Worm (Caenorhabditis elegans) whole organism, L4 larva: ENCODE measurements around the gene unc-68.

Experiments used
- D1046.2 ChIP-seq: fragments of 200-800 bp; sonication (Bioruptor generic); IDR thresholded peaks from 2 replicates; pipeline ENCODE4 v1.3.6; 2022; ENCODE audit warnings: missing genetic modification characterization, missing compliant biosample characterization
- F44E2.7 ChIP-seq: fragments of 200-800 bp; sonication (Bioruptor generic); IDR thresholded peaks from 2 replicates; pipeline ENCODE4 v2.1.2; 2022; ENCODE audit warnings: missing genetic modification characterization, missing compliant biosample characterization
- R02D3.7 ChIP-seq: fragments of 150-350 bp; sonication (generic microtip); optimal IDR thresholded peaks from 3 replicates; lab custom pipeline; 2014; ENCODE audit warnings: missing biosample characterization, missing genetic modification characterization
- T20F7.1 ChIP-seq: fragments of 200-800 bp; sonication (Bioruptor generic); optimal IDR thresholded peaks from 2 replicates; lab custom pipeline; 2018; ENCODE audit warnings: mild to moderate bottlenecking, missing genetic modification characterization, missing compliant biosample characterization
- Y105C5A.15 ChIP-seq: fragments of 200-800 bp; sonication (Bioruptor generic); IDR thresholded peaks from 2 replicates; pipeline ENCODE4 v1.3.6; 2022; ENCODE audit warnings: missing genetic modification characterization, missing compliant biosample characterization
- ZK337.2 ChIP-seq: fragments of 200-800 bp; sonication (Bioruptor generic); IDR thresholded peaks from 2 replicates; pipeline ENCODE4 v1.3.6; 2022; ENCODE audit warnings: missing genetic modification reagents, missing genetic modification characterization, missing compliant biosample characterization
- aha-1 ChIP-seq: fragments of 150-350 bp; peaks from one replicate; lab custom pipeline; 2014; ENCODE audit warnings: missing biosample characterization, missing genetic modification characterization
- aly-2 ChIP-seq: sonication (generic microtip); optimal IDR thresholded peaks from 2 replicates; lab custom pipeline; 2018; ENCODE audit warnings: missing biosample characterization, missing genetic modification characterization
- ama-1 ChIP-seq: fragments of 150-350 bp; optimal IDR thresholded peaks from 2 replicates; lab custom pipeline; 2014; ENCODE audit warnings: inconsistent platforms, mixed read lengths
- ceh-28 ChIP-seq: fragments of 150-350 bp; optimal IDR thresholded peaks from 2 replicates; lab custom pipeline; 2014; ENCODE audit warnings: missing biosample characterization, missing genetic modification reagents, missing genetic modification characterization
- ceh-32 ChIP-seq: sonication (generic microtip); optimal IDR thresholded peaks from 2 replicates; lab custom pipeline; 2016; ENCODE audit warnings: mild to moderate bottlenecking, missing genetic modification characterization, missing compliant biosample characterization; ENCODE audit not compliant: poor library complexity
- ceh-62 ChIP-seq: sonication (generic microtip); optimal IDR thresholded peaks from 2 replicates; lab custom pipeline; 2017; ENCODE audit warnings: missing biosample characterization, missing genetic modification characterization
- ceh-82 ChIP-seq: sonication (generic microtip); optimal IDR thresholded peaks from 2 replicates; lab custom pipeline; 2017; ENCODE audit warnings: missing biosample characterization, missing genetic modification characterization
- cey-2 ChIP-seq: sonication (generic microtip); optimal IDR thresholded peaks from 3 replicates; lab custom pipeline; 2017; ENCODE audit warnings: missing genetic modification characterization, mild to moderate bottlenecking, missing compliant biosample characterization, antibody characterized with exemption, borderline replicate concordance; ENCODE audit not compliant: insufficient read depth
- ctbp-1 ChIP-seq: fragments of 200-800 bp; sonication (Bioruptor generic); IDR thresholded peaks from 2 replicates; pipeline ENCODE4 v1.3.6; 2022; ENCODE audit warnings: missing genetic modification reagents, missing genetic modification characterization, missing compliant biosample characterization
- daf-12 ChIP-seq: fragments of 150-350 bp; optimal IDR thresholded peaks from 2 replicates; lab custom pipeline; 2014; ENCODE audit warnings: missing biosample characterization, missing genetic modification reagents, missing genetic modification characterization
- dmd-6 ChIP-seq: fragments of 200-800 bp; sonication (Bioruptor generic); IDR thresholded peaks from 2 replicates; pipeline ENCODE4 v1.3.6; 2022; ENCODE audit warnings: missing genetic modification reagents, missing genetic modification characterization, missing compliant biosample characterization
- dmd-9 ChIP-seq: fragments of 200-800 bp; sonication (Bioruptor generic); IDR thresholded peaks from 2 replicates; pipeline ENCODE4 v1.3.6; 2022; ENCODE audit warnings: missing genetic modification reagents, missing genetic modification characterization, missing compliant biosample characterization
- dpl-1 ChIP-seq: fragments of 150-350 bp; optimal IDR thresholded peaks from 2 replicates; lab custom pipeline; 2014; ENCODE audit warnings: missing biosample characterization, missing genetic modification reagents, missing genetic modification characterization
- duxl-1 ChIP-seq: sonication (generic microtip); optimal IDR thresholded peaks from 2 replicates; lab custom pipeline; 2016; ENCODE audit warnings: mild to moderate bottlenecking, missing genetic modification characterization, moderate library complexity, missing compliant biosample characterization; ENCODE audit not compliant: poor library complexity
- egl-27 ChIP-seq: sonication (generic microtip); optimal IDR thresholded peaks from 3 replicates; lab custom pipeline; 2017; ENCODE audit warnings: missing biosample characterization, missing genetic modification reagents, missing genetic modification characterization
- fkh-10 ChIP-seq: fragments of 150-350 bp; optimal IDR thresholded peaks from 2 replicates; lab custom pipeline; 2014; ENCODE audit warnings: missing biosample characterization, missing genetic modification reagents, missing genetic modification characterization
- fos-1 ChIP-seq: fragments of 150-350 bp; optimal IDR thresholded peaks from 2 replicates; lab custom pipeline; 2014; ENCODE audit warnings: missing biosample characterization, missing genetic modification characterization
- gei-8 ChIP-seq: fragments of 200-800 bp; sonication (Bioruptor generic); optimal IDR thresholded peaks from 2 replicates; lab custom pipeline; 2018; ENCODE audit warnings: mild to moderate bottlenecking, missing genetic modification characterization, missing compliant biosample characterization
- hmg-1.1 ChIP-seq: fragments of 200-800 bp; sonication (Bioruptor generic); IDR thresholded peaks from 2 replicates; pipeline ENCODE4 v1.3.6; 2022; ENCODE audit warnings: missing genetic modification reagents, missing genetic modification characterization, missing compliant biosample characterization
- jun-1 ChIP-seq: fragments of 150-350 bp; optimal IDR thresholded peaks from 2 replicates; lab custom pipeline; 2014; ENCODE audit warnings: missing biosample characterization, missing genetic modification reagents, missing genetic modification characterization
- lin-13 ChIP-seq: fragments of 150-350 bp; optimal IDR thresholded peaks from 2 replicates; lab custom pipeline; 2014; ENCODE audit warnings: missing biosample characterization, missing genetic modification reagents, missing genetic modification characterization
- lin-39 ChIP-seq: fragments of 150-350 bp; optimal IDR thresholded peaks from 2 replicates; lab custom pipeline; 2014; ENCODE audit warnings: missing biosample characterization, missing genetic modification reagents, missing genetic modification characterization
- lir-3 ChIP-seq: sonication (generic microtip); optimal IDR thresholded peaks from 2 replicates; lab custom pipeline; 2016; ENCODE audit warnings: mild to moderate bottlenecking, missing genetic modification characterization, missing compliant biosample characterization
- madf-5 ChIP-seq, 2 experiments: fragments of 200-800 bp; sonication (Bioruptor generic); IDR thresholded peaks; 2 replicates each; pipeline ENCODE4 v1.3.6; 2022; ENCODE audit warnings: missing compliant biosample characterization in 2 of 2, missing genetic modification characterization in 2 of 2
- madf-9 ChIP-seq: fragments of 200-800 bp; sonication (Bioruptor generic); conservative IDR thresholded peaks from 2 replicates; pipeline ENCODE4 v1.3.6; 2022; ENCODE audit warnings: missing genetic modification reagents, missing genetic modification characterization, missing compliant biosample characterization
- mep-1 ChIP-seq: fragments of 150-350 bp; sonication (generic microtip); optimal IDR thresholded peaks from 3 replicates; lab custom pipeline; 2014; ENCODE audit warnings: missing biosample characterization, missing genetic modification characterization
- mxl-3 ChIP-seq: fragments of 200-800 bp; sonication (Bioruptor generic); optimal IDR thresholded peaks from 2 replicates; lab custom pipeline; 2018; ENCODE audit warnings: mild to moderate bottlenecking, missing genetic modification characterization, missing compliant biosample characterization
- nhr-111 ChIP-seq: fragments of 200-800 bp; sonication (Bioruptor generic); optimal IDR thresholded peaks from 2 replicates; lab custom pipeline; 2018; ENCODE audit warnings: mild to moderate bottlenecking, missing genetic modification characterization, missing compliant biosample characterization
- nhr-41 ChIP-seq: fragments of 200-800 bp; sonication (Bioruptor generic); IDR thresholded peaks from 2 replicates; pipeline ENCODE4 v1.3.6; 2022; ENCODE audit warnings: missing genetic modification reagents, missing genetic modification characterization, missing compliant biosample characterization
- nhr-76 ChIP-seq: fragments of 150-350 bp; optimal IDR thresholded peaks from 2 replicates; lab custom pipeline; 2014; ENCODE audit warnings: missing biosample characterization, missing genetic modification characterization
- pha-4 ChIP-seq, 2 experiments: fragments of 150-350 bp in 1 of 2; fragments of 200-800 bp in 1 of 2; sonication (Bioruptor generic) in 1 of 2; IDR thresholded peaks in 1 of 2; optimal IDR thresholded peaks in 1 of 2; 2 replicates each; pipeline versions ENCODE4 v1.3.6 to Lab custom; 2014 to 2022; ENCODE audit warnings: missing genetic modification characterization in 2 of 2, missing genetic modification reagents in 2 of 2, missing biosample characterization in 1 of 2, missing compliant biosample characterization in 1 of 2
- php-3 ChIP-seq: fragments of 200-800 bp; sonication (Bioruptor generic); IDR thresholded peaks from 2 replicates; pipeline ENCODE4 v1.3.6; 2022; ENCODE audit warnings: missing genetic modification reagents, missing genetic modification characterization, missing compliant biosample characterization
- saeg-2 ChIP-seq: fragments of 200-800 bp; sonication (Bioruptor generic); IDR thresholded peaks from 2 replicates; pipeline ENCODE4 v1.3.6; 2022; ENCODE audit warnings: missing genetic modification reagents, missing genetic modification characterization, missing compliant biosample characterization
- skn-1 ChIP-seq: fragments of 150-350 bp; optimal IDR thresholded peaks from 2 replicates; lab custom pipeline; 2014; ENCODE audit warnings: missing biosample characterization, missing genetic modification characterization
- spr-3 ChIP-seq: fragments of 200-800 bp; sonication (Bioruptor generic); optimal IDR thresholded peaks from 2 replicates; lab custom pipeline; 2018; ENCODE audit warnings: mild to moderate bottlenecking, missing genetic modification characterization, missing compliant biosample characterization
- tag-97 ChIP-seq: fragments of 200-800 bp; sonication (Bioruptor generic); IDR thresholded peaks from 2 replicates; pipeline ENCODE4 v1.3.6; 2022; ENCODE audit warnings: missing genetic modification characterization, missing compliant biosample characterization
- tra-1 ChIP-seq: fragments of 200-800 bp; sonication (Bioruptor generic); IDR thresholded peaks from 2 replicates; pipeline ENCODE4 v1.3.6; 2022; ENCODE audit warnings: missing genetic modification reagents, missing genetic modification characterization, missing compliant biosample characterization
- unc-130 ChIP-seq: sonication (generic microtip); optimal IDR thresholded peaks from 2 replicates; lab custom pipeline; 2016; ENCODE audit warnings: missing genetic modification reagents, missing genetic modification characterization, missing compliant biosample characterization
- unc-62 ChIP-seq, 3 experiments: fragments of 150-350 bp in 1 of 3; sonication (generic microtip); optimal IDR thresholded peaks in 2 of 3; peaks in 1 of 3; 1 replicate in 1 of 3; 2 replicates in 2 of 3; lab custom pipeline; 2014 to 2017; ENCODE audit warnings: missing biosample characterization in 3 of 3, missing genetic modification characterization in 3 of 3, missing genetic modification reagents in 3 of 3, missing genotype in 1 of 3
- zag-1 ChIP-seq: fragments of 150-350 bp; optimal IDR thresholded peaks from 2 replicates; lab custom pipeline; 2014; ENCODE audit warnings: missing biosample characterization, missing genetic modification characterization
- zfp-2 ChIP-seq: sonication (generic microtip); optimal IDR thresholded peaks from 2 replicates; lab custom pipeline; 2016; ENCODE audit warnings: mild to moderate bottlenecking, missing genetic modification characterization, missing compliant biosample characterization
- zip-2 ChIP-seq: fragments of 150-350 bp; optimal IDR thresholded peaks from 2 replicates; lab custom pipeline; 2014; ENCODE audit warnings: missing biosample characterization, missing genetic modification characterization
- ztf-7 ChIP-seq: fragments of 150-350 bp; optimal IDR thresholded peaks from 2 replicates; lab custom pipeline; 2014; ENCODE audit warnings: missing biosample characterization, missing genetic modification characterization

unc-68 gene

DNA sequence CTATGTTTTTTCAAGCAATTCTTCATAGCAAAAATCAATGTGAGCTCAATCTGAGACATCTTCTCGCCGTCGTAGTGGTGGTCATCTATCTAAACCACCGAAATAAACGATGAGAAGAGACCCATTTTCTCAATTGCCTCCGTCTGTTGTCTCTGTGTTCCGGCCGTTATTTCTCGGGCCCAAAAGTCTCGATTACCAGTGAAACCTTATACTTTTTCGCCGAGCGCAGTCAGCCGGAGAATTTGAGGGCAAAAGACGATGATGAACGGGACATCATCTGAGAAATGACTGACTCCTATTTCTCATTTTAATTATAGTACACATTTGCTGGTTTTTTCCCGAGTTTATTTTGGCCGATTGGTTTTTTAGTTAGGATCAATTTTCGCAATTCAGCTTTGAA, 53.0 kb downstream of the unc-68 start:
- TF ChIP-seq madf-5 (GFP tag; IDR thresholded peaks at IDR 0.05; lab: Robert Waterston, UW) (no peak), ceh-32 (tag; lab: Kevin White, UChicago) (no peak), nhr-41 (GFP tag; lab: Robert Waterston, UW) (no peak), ZK337.2 (GFP tag; lab: Robert Waterston, UW) (no peak), ctbp-1 (no peak), mxl-3 (GFP tag; lab: Kevin White, UChicago) (no peak), pha-4 (GFP tag; IDR thresholded peaks at IDR 0.05; lab: Robert Waterston, UW) (no peak), pha-4 (tag; optimal IDR thresholded peaks at IDR 0.05; lab: Kevin White, UChicago) (no peak), D1046.2 (GFP tag; lab: Robert Waterston, UW) (no peak), fos-1 (tag; lab: Kevin White, UChicago) (no peak), saeg-2 (GFP tag; lab: Robert Waterston, UW) (no peak), zag-1 (tag; lab: Kevin White, UChicago) (no peak), hmg-1.1 (no peak), R02D3.7 (tag; lab: Kevin White, UChicago) (no peak), spr-3 (GFP tag; lab: Kevin White, UChicago) (no peak), skn-1 (tag; lab: Kevin White, UChicago) (no peak), mep-1 (tag; lab: Kevin White, UChicago) (no peak), ztf-7 (tag; lab: Kevin White, UChicago) (no peak), ama-1 (no peak)

DNA sequence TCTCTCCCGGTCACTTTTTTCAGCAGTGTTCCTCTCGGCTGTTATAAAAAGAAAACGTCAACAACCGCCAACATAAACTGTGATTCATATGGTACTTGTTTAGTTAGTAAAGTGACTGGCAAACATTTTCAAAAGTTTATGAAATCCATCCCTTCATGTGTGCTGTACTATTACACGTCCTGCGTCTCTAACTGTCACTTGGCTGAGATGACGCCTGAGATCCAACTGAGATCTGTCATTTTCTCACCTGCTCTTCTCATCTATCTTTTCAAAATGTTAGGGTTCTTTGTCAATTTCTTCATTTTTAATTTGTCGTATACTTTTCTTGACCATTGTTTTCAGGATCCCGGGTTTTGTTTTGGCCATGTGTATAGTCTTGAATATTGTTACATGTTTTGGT, 54.1 kb downstream of the unc-68 start:
- TF ChIP-seq zfp-2 (tag; lab: Kevin White, UChicago), result no peak
- no peak for TF ChIP-seq fkh-10
- no peak for TF ChIP-seq aly-2 (tag; lab: Kevin White, UChicago)
- no peak for TF ChIP-seq nhr-111 (GFP tag; lab: Kevin White, UChicago)
- TF ChIP-seq dmd-9 (GFP tag; lab: Robert Waterston, UW), result no peak
- no peak for TF ChIP-seq zip-2 (tag; lab: Kevin White, UChicago)
- TF ChIP-seq dmd-6 (GFP tag; lab: Robert Waterston, UW), result no peak
- TF ChIP-seq fos-1 (tag; lab: Kevin White, UChicago), result no peak
- TF ChIP-seq lin-13 (GFP tag; lab: Kevin White, UChicago), result no peak
- 0 out of 2 replicates have a peak, but pooled peaks have one; percentile 18 for TF ChIP-seq hmg-1.1
- TF ChIP-seq nhr-76, result no peak
- TF ChIP-seq tag-97 (GFP tag; lab: Robert Waterston, UW), result no peak
- no peak for TF ChIP-seq madf-5 (GFP tag; IDR thresholded peaks at IDR 0.05; lab: Robert Waterston, UW)
- peak; percentile 26 for TF ChIP-seq aha-1 (tag; lab: Kevin White, UChicago)
- no peak for TF ChIP-seq php-3 (GFP tag; lab: Robert Waterston, UW)
- peak in 1 of 2 experiments; percentile 9 for TF ChIP-seq unc-62 (GFP tag; optimal IDR thresholded peaks at IDR 0.05 in 1 of 2; lab: Kevin White, UChicago)
- TF ChIP-seq unc-62 (tag; optimal IDR thresholded peaks at IDR 0.05; lab: Kevin White, UChicago), result no peak
- TF ChIP-seq F44E2.7 (GFP tag; lab: Robert Waterston, UW), result no peak
- no peak for TF ChIP-seq jun-1 (tag; lab: Kevin White, UChicago)
- TF ChIP-seq duxl-1 (tag; lab: Kevin White, UChicago), result no peak
- TF ChIP-seq daf-12 (tag; lab: Kevin White, UChicago), result no peak
- no peak for TF ChIP-seq D1046.2 (GFP tag; lab: Robert Waterston, UW)
- TF ChIP-seq zag-1 (tag; lab: Kevin White, UChicago), result no peak
- TF ChIP-seq ceh-28 (tag; lab: Kevin White, UChicago), result no peak
- TF ChIP-seq, all 104 proteins: peak for 3

DNA sequence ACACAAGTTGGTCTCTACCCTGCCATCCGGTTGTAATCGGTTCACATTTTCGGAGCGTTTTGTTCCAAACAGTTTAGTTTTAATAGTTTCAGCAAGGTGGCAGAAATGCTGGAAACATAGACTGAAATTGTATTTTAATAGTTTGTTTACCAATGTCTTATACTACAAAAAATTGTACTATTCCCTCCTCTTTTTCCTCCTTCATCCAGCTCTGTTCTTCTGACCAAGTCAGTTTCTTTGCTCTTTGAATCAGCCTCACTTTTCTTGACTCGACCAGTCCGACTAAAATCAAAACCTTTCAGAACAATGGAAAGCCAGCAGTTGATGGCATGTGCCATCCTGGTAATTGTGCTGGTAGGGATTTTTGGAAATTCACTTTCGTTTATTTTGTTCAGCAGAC, 58.8 kb downstream of the unc-68 start, which contains the start of gene frpr-18:
frpr-18 (plus strand) TSS at position 301 of the 400 bp plus-strand sequence.
- TF ChIP-seq lin-39, result no peak
- no peak for TF ChIP-seq lir-3 (tag; lab: Kevin White, UChicago)
- TF ChIP-seq T20F7.1, result no peak
- TF ChIP-seq egl-27 (tag; lab: Kevin White, UChicago), result no peak
- no peak for TF ChIP-seq dpl-1 (GFP tag; lab: Kevin White, UChicago)
- no peak for TF ChIP-seq unc-130
- TF ChIP-seq ceh-82, result no peak
- no peak for TF ChIP-seq aly-2 (tag; lab: Kevin White, UChicago)
- TF ChIP-seq cey-2 (tag; lab: Kevin White, UChicago), result no peak
- TF ChIP-seq zfp-2 (tag; lab: Kevin White, UChicago), result no peak
- no peak for TF ChIP-seq gei-8 (GFP tag; lab: Kevin White, UChicago)
- TF ChIP-seq tag-97 (GFP tag; lab: Robert Waterston, UW), result no peak
- no peak for TF ChIP-seq R02D3.7 (tag; lab: Kevin White, UChicago)
- no peak for TF ChIP-seq Y105C5A.15 (GFP tag; lab: Robert Waterston, UW)
- no peak for TF ChIP-seq tra-1
- TF ChIP-seq madf-9 (GFP tag; lab: Robert Waterston, UW), result no peak
- TF ChIP-seq ceh-62 (tag; lab: Kevin White, UChicago), result no peak
